Comparison of ENCODE assay signal across 5 fruit fly cellular contexts in genomic region chrX:21044831-21045447, dm6.
TF ChIP-seq lines count a peak whose summit lies in the region.

TSS of gene Cbs (plus strand) at chrX:21045138.

- no peak for TF ChIP-seq CTCF in whole organism, embryonic (GFP tag; optimal IDR thresholded peaks at IDR 0.05; lab: Kevin White, UChicago)

TF ChIP-seq in whole organism, adult, 20 proteins besides CTCF, POLR2A, EP300 and RAD21 (continues in another document):
- TF ChIP-seq CG11617 (GFP tag; optimal IDR thresholded peaks at IDR 0.05; lab: Kevin White, UChicago) (peak; percentile 73), CG14711 (tag; optimal IDR thresholded peaks at IDR 0.05; lab: Kevin White, UChicago) (peak; percentile 25), CG1620 (GFP tag; optimal IDR thresholded peaks at IDR 0.05; lab: Kevin White, UChicago) (peak; percentile 17), Crg-1 (GFP tag; optimal IDR thresholded peaks at IDR 0.05; lab: Kevin White, UChicago) (peak; percentile 25), kay (GFP tag; lab: Kevin White, UChicago; ENCODE audit: borderline replicate concordance) (peak; percentile 58), CG5204 (GFP tag; optimal IDR thresholded peaks at IDR 0.05; lab: Kevin White, UChicago) (no peak), bab1 (GFP tag; optimal IDR thresholded peaks at IDR 0.05; lab: Kevin White, UChicago) (peak; percentile 33), CG12768 (GFP tag; optimal IDR thresholded peaks at IDR 0.05; lab: Kevin White, UChicago) (no peak), Mnt (GFP tag; optimal IDR thresholded peaks at IDR 0.05; lab: Kevin White, UChicago) (peak; percentile 65), ovo (GFP tag; optimal IDR thresholded peaks at IDR 0.05; lab: Kevin White, UChicago) (peak; percentile 94), pad (GFP tag; optimal IDR thresholded peaks at IDR 0.05; lab: Kevin White, UChicago) (peak; percentile 35), CG7101 (tag; optimal IDR thresholded peaks at IDR 0.05; lab: Kevin White, UChicago) (peak; percentile 17), Hr96 (GFP tag; optimal IDR thresholded peaks at IDR 0.05; lab: Kevin White, UChicago) (no peak), cic (GFP tag; optimal IDR thresholded peaks at IDR 0.05; lab: Kevin White, UChicago) (peak; percentile 36), toe (GFP tag; optimal IDR thresholded peaks at IDR 0.05; lab: Kevin White, UChicago) (peak; percentile 34), cnc (optimal IDR thresholded peaks at IDR 0.05; lab: Kevin White, UChicago) (no peak), CG7045 (GFP tag; optimal IDR thresholded peaks at IDR 0.05; lab: Kevin White, UChicago) (peak; percentile 61), tj (GFP tag; optimal IDR thresholded peaks at IDR 0.05; lab: Kevin White, UChicago) (peak; percentile 36)

TF ChIP-seq in whole organism, embryonic, 481 proteins besides CTCF, POLR2A, EP300 and RAD21 (continues in another document):
- TF ChIP-seq CG8924 (tag; optimal IDR thresholded peaks at IDR 0.05; lab: Kevin White, UChicago) (peak; percentile 67), sens-2 (GFP tag; IDR thresholded peaks at IDR 0.05; lab: Robert Waterston, UW) (0 out of 2 replicates have a peak, but pooled peaks have one; percentile 12), btn (GFP tag; optimal IDR thresholded peaks at IDR 0.05; lab: Kevin White, UChicago) (no peak), CG13775 (GFP tag; optimal IDR thresholded peaks at IDR 0.05; lab: Kevin White, UChicago) (peak; percentile 74), CG42726 (GFP tag; IDR thresholded peaks at IDR 0.05; lab: Robert Waterston, UW; ENCODE audit: partially characterized antibody) (no peak), chn (GFP tag; optimal IDR thresholded peaks at IDR 0.05; lab: Kevin White, UChicago) (peak; percentile 44), CG13287 (GFP tag; IDR thresholded peaks at IDR 0.05; lab: Robert Waterston, UW; ENCODE audit: partially characterized antibody) (peak; percentile 13; the same call in 1 of the 2 replicates), CG9609 (GFP tag; optimal IDR thresholded peaks at IDR 0.05; lab: Kevin White, UChicago) (no peak), CG13624 (GFP tag; optimal IDR thresholded peaks at IDR 0.05; lab: Kevin White, UChicago) (no peak), Drgx (GFP tag; IDR thresholded peaks at IDR 0.05; lab: Robert Waterston, UW) (peak; percentile 56), CG14965 (GFP tag; optimal IDR thresholded peaks at IDR 0.05; lab: Kevin White, UChicago; ENCODE audit: borderline replicate concordance) (no peak), CG10959 (GFP tag; IDR thresholded peaks at IDR 0.05; lab: Robert Waterston, UW) (no peak), CG4360 (GFP tag; IDR thresholded peaks at IDR 0.05; lab: Robert Waterston, UW) (no peak; the same call in 1 of the 2 replicates), GATAe (GFP tag; conservative IDR thresholded peaks at IDR 0.05; lab: Robert Waterston, UW) (no peak), dati (GFP tag; IDR thresholded peaks at IDR 0.05; lab: Robert Waterston, UW) (no peak), az2 (GFP tag; optimal IDR thresholded peaks at IDR 0.05; lab: Kevin White, UChicago) (peak; percentile 56), ken (GFP tag; IDR thresholded peaks at IDR 0.05; lab: Robert Waterston, UW) (peak; percentile 70; the same call in 2 of the 3 replicates)

TF ChIP-seq in whole organism, prepupa, 60 proteins besides CTCF, POLR2A, EP300 and RAD21 (continues in another document):
- peak; percentile 41 for TF ChIP-seq esn (GFP tag; optimal IDR thresholded peaks at IDR 0.05; lab: Kevin White, UChicago)
- peak; percentile 30 for TF ChIP-seq CG3032 (tag; optimal IDR thresholded peaks at IDR 0.05; lab: Kevin White, UChicago)
- TF ChIP-seq Sox15 (GFP tag; optimal IDR thresholded peaks at IDR 0.05; lab: Kevin White, UChicago) = peak; percentile 23
- TF ChIP-seq dsx (GFP tag; optimal IDR thresholded peaks at IDR 0.05; lab: Kevin White, UChicago; ENCODE audit: poor library complexity, severe bottlenecking) = peak; percentile 7
- peak; percentile 47; the same call in 1 of the 2 replicates for TF ChIP-seq CG11294 (GFP tag; IDR thresholded peaks at IDR 0.05; lab: Robert Waterston, UW)
- peak; percentile 21 for TF ChIP-seq Gug (GFP tag; IDR thresholded peaks at IDR 0.05; lab: Robert Waterston, UW)
- peak; percentile 13 for TF ChIP-seq CG3919 (GFP tag; optimal IDR thresholded peaks at IDR 0.05; lab: Kevin White, UChicago)
- no peak for TF ChIP-seq Eip93F (GFP tag; optimal IDR thresholded peaks at IDR 0.05; lab: Kevin White, UChicago)
- peak; percentile 53 for TF ChIP-seq CG6808 (GFP tag; optimal IDR thresholded peaks at IDR 0.05; lab: Kevin White, UChicago)
- TF ChIP-seq OdsH (GFP tag; optimal IDR thresholded peaks at IDR 0.05; lab: Kevin White, UChicago) = peak; percentile 57
- peak; percentile 18 for TF ChIP-seq Ets96B (tag; optimal IDR thresholded peaks at IDR 0.05; lab: Kevin White, UChicago)
- TF ChIP-seq CG32006 (GFP tag; optimal IDR thresholded peaks at IDR 0.05; lab: Kevin White, UChicago) = peak; percentile 71
- TF ChIP-seq Sox102F (GFP tag; optimal IDR thresholded peaks at IDR 0.05; lab: Kevin White, UChicago) = no peak
- peak; percentile 41 for TF ChIP-seq CG34406 (GFP tag; optimal IDR thresholded peaks at IDR 0.05; lab: Kevin White, UChicago)
- peak; percentile 28 for TF ChIP-seq CG11762 (GFP tag; optimal IDR thresholded peaks at IDR 0.05; lab: Kevin White, UChicago; ENCODE audit: insufficient read depth)
- no peak for TF ChIP-seq CG8319 (GFP tag; optimal IDR thresholded peaks at IDR 0.05; lab: Kevin White, UChicago)
- TF ChIP-seq ss (GFP tag; optimal IDR thresholded peaks at IDR 0.05; lab: Kevin White, UChicago) = peak; percentile 20 to 28
- TF ChIP-seq CG9139 (GFP tag; optimal IDR thresholded peaks at IDR 0.05; lab: Kevin White, UChicago) = no peak
- peak; percentile 53 for TF ChIP-seq CG4318 (GFP tag; optimal IDR thresholded peaks at IDR 0.05; lab: Kevin White, UChicago)

TF ChIP-seq in whole organism, pupa, 21 proteins besides CTCF, POLR2A, EP300 and RAD21:
- TF ChIP-seq Pif1B (GFP tag; optimal IDR thresholded peaks at IDR 0.05; lab: Kevin White, UChicago) (no peak), rn (GFP tag; IDR thresholded peaks at IDR 0.05; lab: Robert Waterston, UW) (no peak), CG17806 (tag; optimal IDR thresholded peaks at IDR 0.05; lab: Kevin White, UChicago) (no peak), CG13204 (GFP tag; optimal IDR thresholded peaks at IDR 0.05; lab: Kevin White, UChicago) (no peak), CG14655 (GFP tag; optimal IDR thresholded peaks at IDR 0.05; lab: Kevin White, UChicago) (peak; percentile 73), CG15710 (tag; optimal IDR thresholded peaks at IDR 0.05; lab: Kevin White, UChicago) (peak; percentile 30), CG34367 (tag; optimal IDR thresholded peaks at IDR 0.05; lab: Kevin White, UChicago) (peak; percentile 12), CG12605 (GFP tag; IDR thresholded peaks at IDR 0.05; lab: Robert Waterston, UW) (no peak), CG4496 (GFP tag; IDR thresholded peaks at IDR 0.05; lab: Robert Waterston, UW) (peak; percentile 60), CG32121 (GFP tag; IDR thresholded peaks at IDR 0.05; lab: Robert Waterston, UW) (peak; percentile 40), CG8301 (tag; optimal IDR thresholded peaks at IDR 0.05; lab: Kevin White, UChicago) (no peak), Pif1A (GFP tag; optimal IDR thresholded peaks at IDR 0.05; lab: Kevin White, UChicago) (no peak), EcR (GFP tag; optimal IDR thresholded peaks at IDR 0.05; lab: Kevin White, UChicago) (no peak), Ets98B (GFP tag; IDR thresholded peaks at IDR 0.05; lab: Robert Waterston, UW) (no peak; the same call in 1 of the 2 replicates), CG9948 (tag; optimal IDR thresholded peaks at IDR 0.05; lab: Kevin White, UChicago) (peak; percentile 54), CG8159 (tag; optimal IDR thresholded peaks at IDR 0.05; lab: Kevin White, UChicago) (peak; percentile 53), D1 (tag; optimal IDR thresholded peaks at IDR 0.05; lab: Kevin White, UChicago) (peak; percentile 35), Snoo (tag; optimal IDR thresholded peaks at IDR 0.05; lab: Kevin White, UChicago) (peak; percentile 17), fd96Ca (GFP tag; IDR thresholded peaks at IDR 0.05; lab: Robert Waterston, UW) (peak; percentile 76), gl (tag; optimal IDR thresholded peaks at IDR 0.05; lab: Kevin White, UChicago) (no peak), CG10348 (GFP tag; IDR thresholded peaks at IDR 0.05; lab: Robert Waterston, UW) (no peak)

TF ChIP-seq in whole organism, wandering third instar larva, 38 proteins besides CTCF, POLR2A, EP300 and RAD21:
- TF ChIP-seq h (GFP tag; optimal IDR thresholded peaks at IDR 0.05; lab: Kevin White, UChicago) = peak; percentile 8
- TF ChIP-seq Myc (optimal IDR thresholded peaks at IDR 0.05; lab: Kevin White, UChicago) = no peak
- TF ChIP-seq CG9705 (GFP tag; optimal IDR thresholded peaks at IDR 0.05; lab: Kevin White, UChicago) = no peak
- no peak for TF ChIP-seq OdsH (GFP tag; optimal IDR thresholded peaks at IDR 0.05; lab: Kevin White, UChicago)
- TF ChIP-seq rgr (GFP tag; optimal IDR thresholded peaks at IDR 0.05; lab: Kevin White, UChicago) = peak; percentile 17
- peak; percentile 49 for TF ChIP-seq sv (GFP tag; optimal IDR thresholded peaks at IDR 0.05; lab: Kevin White, UChicago)
- TF ChIP-seq woc (GFP tag; optimal IDR thresholded peaks at IDR 0.05; lab: Kevin White, UChicago) = peak; percentile 14
- TF ChIP-seq foxo (GFP tag; optimal IDR thresholded peaks at IDR 0.05; lab: Kevin White, UChicago) = peak in 1 of 2 experiments; percentile 39
- peak; percentile 52 for TF ChIP-seq HLH106 (tag; optimal IDR thresholded peaks at IDR 0.05; lab: Kevin White, UChicago)
- no peak for TF ChIP-seq Hr83 (GFP tag; optimal IDR thresholded peaks at IDR 0.05; lab: Kevin White, UChicago; ENCODE audit: poor library complexity, severe bottlenecking)
- peak; percentile 9 for TF ChIP-seq psq (GFP tag; optimal IDR thresholded peaks at IDR 0.05; lab: Kevin White, UChicago)
- peak; percentile 51 for TF ChIP-seq Sp1 (GFP tag; optimal IDR thresholded peaks at IDR 0.05; lab: Kevin White, UChicago)
